Worm (Caenorhabditis elegans) whole organism, L4 larva: Measurements from ENCODE around the gene C55A6.1.

Source experiments
- F26F4.8 ChIP-seq: fragments of 200-800 bp; sonication (Bioruptor generic); conservative IDR thresholded peaks from 2 replicates; pipeline ENCODE4 v1.3.6; 2022; ENCODE audit warnings: missing genetic modification characterization, missing compliant biosample characterization
- ces-1 ChIP-seq: fragments of 150-350 bp; sonication (generic microtip); optimal IDR thresholded peaks from 4 replicates; lab custom pipeline; 2014; ENCODE audit warnings: missing biosample characterization, missing genetic modification reagents, missing genetic modification characterization
- dpl-1 ChIP-seq: fragments of 150-350 bp; optimal IDR thresholded peaks from 2 replicates; lab custom pipeline; 2014; ENCODE audit warnings: missing biosample characterization, missing genetic modification reagents, missing genetic modification characterization
- nhr-76 ChIP-seq: fragments of 150-350 bp; optimal IDR thresholded peaks from 2 replicates; lab custom pipeline; 2014; ENCODE audit warnings: missing biosample characterization, missing genetic modification characterization
- nhr-77 ChIP-seq: fragments of 150-350 bp; optimal IDR thresholded peaks from 2 replicates; lab custom pipeline; 2014; ENCODE audit warnings: missing biosample characterization, missing genetic modification characterization

- no peak for TF ChIP-seq ces-1
- TF ChIP-seq nhr-77 (tag; lab: Kevin White, UChicago), result no peak
- TF ChIP-seq F26F4.8 (GFP tag; lab: Robert Waterston, UW), result no peak
- TF ChIP-seq dpl-1 (GFP tag; lab: Kevin White, UChicago), result no peak
- TF ChIP-seq nhr-76 (tag; lab: Kevin White, UChicago), result no peak
Measured at ce11 chrV:11459255-11459654, 45.5 kb downstream of the C55A6.1 start, which contains the start of gene T11F9.1.
